Worm (Caenorhabditis elegans): ENCODE measurements around the gene wip-1.
"Not testable (repeated sequence)": the region's sequence is repeated elsewhere in the genome, so short reads cannot be mapped to it uniquely, and the experiment has no call there.

The wip-1 gene

DNA sequence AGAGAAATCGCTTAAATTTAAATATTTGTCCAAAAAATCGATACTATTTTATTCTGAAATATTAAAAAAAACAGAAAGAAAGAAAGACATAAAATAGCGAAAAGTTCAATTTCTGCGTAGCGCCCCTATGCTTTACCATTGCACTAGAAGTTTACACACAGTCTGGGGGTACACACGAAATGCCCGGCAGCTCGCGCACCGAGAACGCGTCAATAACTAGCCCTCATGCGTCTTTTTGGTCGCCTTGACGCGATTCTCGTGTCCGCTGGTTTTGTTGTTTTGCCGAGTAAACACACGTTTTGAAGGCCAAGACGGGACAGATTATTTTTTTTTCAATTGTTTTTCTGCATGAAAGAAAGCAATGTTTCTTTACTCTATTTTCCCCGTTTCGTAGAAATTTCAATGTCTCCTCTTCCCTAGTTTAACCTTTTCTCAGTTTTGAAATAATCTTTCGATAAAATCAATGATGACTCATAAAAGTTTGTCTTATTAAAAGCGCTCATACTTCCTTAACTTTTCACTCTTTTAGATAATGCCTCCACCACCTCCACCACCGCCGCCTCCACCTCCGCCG is at the start of gene wip-1:
Gene wip-1 (plus strand): TSS at position 524 of the 574 bp plus-strand sequence.
- TF ChIP-seq unc-39 (tag; optimal IDR thresholded peaks at IDR 0.05): peak; percentile 61
- TF ChIP-seq ztf-11 (tag; optimal IDR thresholded peaks at IDR 0.05): peak; percentile 88
- TF ChIP-seq M03D4.4 (tag; optimal IDR thresholded peaks at IDR 0.05): peak; percentile 84
- TF ChIP-seq mep-1 (tag; optimal IDR thresholded peaks at IDR 0.05): peak; percentile 98
- peak; percentile 4 for TF ChIP-seq tbx-8 (GFP tag; optimal IDR thresholded peaks at IDR 0.05)
- TF ChIP-seq drap-1 (GFP tag; optimal IDR thresholded peaks at IDR 0.05): peak; percentile 88
- TF ChIP-seq nhr-28 (tag; optimal IDR thresholded peaks at IDR 0.05): peak; percentile 49
- TF ChIP-seq unc-62 (GFP tag; optimal IDR thresholded peaks at IDR 0.05): peak; percentile 47
- TF ChIP-seq ceh-83 (GFP tag; optimal IDR thresholded peaks at IDR 0.05): peak; percentile 69
- TF ChIP-seq lin-32 (GFP tag; optimal IDR thresholded peaks at IDR 0.05): peak; percentile 32
- TF ChIP-seq mls-2 (tag; optimal IDR thresholded peaks at IDR 0.05): peak; percentile 87
- peak; percentile 95 for TF ChIP-seq nhr-237 (tag; optimal IDR thresholded peaks at IDR 0.05)
- peak; percentile 99 for TF ChIP-seq lin-13 (tag; optimal IDR thresholded peaks at IDR 0.05)
- no peak for TF ChIP-seq flh-1 (GFP tag; optimal IDR thresholded peaks at IDR 0.05)
- TF ChIP-seq mab-5 (tag; optimal IDR thresholded peaks at IDR 0.05): peak; percentile 38
- TF ChIP-seq ceh-39 (tag; optimal IDR thresholded peaks at IDR 0.05): peak; percentile 64
- peak; percentile 98 for TF ChIP-seq pha-4 (tag; optimal IDR thresholded peaks at IDR 0.05)
- peak; percentile 90 for TF ChIP-seq lsy-2 (tag; optimal IDR thresholded peaks at IDR 0.05)
- peak; percentile 51 for TF ChIP-seq ces-1 (GFP tag; optimal IDR thresholded peaks at IDR 0.05)
- peak; percentile 93 for TF ChIP-seq sptf-1 (tag; optimal IDR thresholded peaks at IDR 0.05)
- no peak for TF ChIP-seq nhr-2 (tag; optimal IDR thresholded peaks at IDR 0.05)
- peak; percentile 8 for TF ChIP-seq sem-2 (GFP tag; optimal IDR thresholded peaks at IDR 0.05)
- TF ChIP-seq nhr-76 (tag; optimal IDR thresholded peaks at IDR 0.05): peak; percentile 17
- peak; percentile 61 for TF ChIP-seq ceh-43 (GFP tag; optimal IDR thresholded peaks at IDR 0.05)
- no peak for TF ChIP-seq snpc-4 (tag; optimal IDR thresholded peaks at IDR 0.05)
- peak; percentile 54 for TF ChIP-seq hlh-1 (tag; optimal IDR thresholded peaks at IDR 0.05)
- TF ChIP-seq nhr-12 (tag; optimal IDR thresholded peaks at IDR 0.05): peak; percentile 67
- TF ChIP-seq bed-3 (GFP tag; optimal IDR thresholded peaks at IDR 0.05): no peak
- TF ChIP-seq blmp-1 (tag; optimal IDR thresholded peaks at IDR 0.05): peak; percentile 25
- peak; percentile 93 for TF ChIP-seq ham-2 (GFP tag; optimal IDR thresholded peaks at IDR 0.05)
- peak; percentile 75 for TF ChIP-seq unc-120 (tag; optimal IDR thresholded peaks at IDR 0.05; ENCODE audit: poor library complexity, severe bottlenecking)
- peak; percentile 77 for TF ChIP-seq cnd-1 (tag; optimal IDR thresholded peaks at IDR 0.05)
- TF ChIP-seq elt-3 (tag; optimal IDR thresholded peaks at IDR 0.05): peak; percentile 32
- TF ChIP-seq zip-8 (tag; optimal IDR thresholded peaks at IDR 0.05): no peak
- peak; percentile 63 for TF ChIP-seq elt-1 (tag; optimal IDR thresholded peaks at IDR 0.05; ENCODE audit: borderline replicate concordance, insufficient read depth)

DNA sequence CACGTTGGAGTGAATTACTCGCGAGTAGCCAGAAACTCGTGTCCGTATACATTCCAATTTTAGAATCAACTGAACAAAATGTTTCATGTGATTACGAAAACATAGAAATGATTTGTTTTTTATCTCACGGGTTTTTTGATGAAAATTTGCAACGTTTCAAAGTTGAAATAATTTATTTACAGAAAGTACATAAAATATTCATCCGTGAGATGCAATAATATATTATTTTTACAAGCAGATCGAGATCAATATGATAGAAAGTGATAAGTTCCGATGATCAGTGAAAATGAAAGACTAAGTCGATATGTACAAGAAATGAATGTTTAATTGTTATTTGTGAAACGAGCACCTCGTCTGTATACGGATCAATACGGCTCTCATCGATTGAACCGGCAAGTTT is 38.1 kb upstream of the wip-1 start, which contains the start of gene C27F2.6:
Gene C27F2.6 (minus strand): TSS at position 101 of the 400 bp plus-strand sequence.
- not testable (repeated sequence) for TF ChIP-seq ham-2 (GFP tag; optimal IDR thresholded peaks at IDR 0.05); unc-62 (GFP tag; optimal IDR thresholded peaks at IDR 0.05); nhr-237 (tag; optimal IDR thresholded peaks at IDR 0.05)

DNA sequence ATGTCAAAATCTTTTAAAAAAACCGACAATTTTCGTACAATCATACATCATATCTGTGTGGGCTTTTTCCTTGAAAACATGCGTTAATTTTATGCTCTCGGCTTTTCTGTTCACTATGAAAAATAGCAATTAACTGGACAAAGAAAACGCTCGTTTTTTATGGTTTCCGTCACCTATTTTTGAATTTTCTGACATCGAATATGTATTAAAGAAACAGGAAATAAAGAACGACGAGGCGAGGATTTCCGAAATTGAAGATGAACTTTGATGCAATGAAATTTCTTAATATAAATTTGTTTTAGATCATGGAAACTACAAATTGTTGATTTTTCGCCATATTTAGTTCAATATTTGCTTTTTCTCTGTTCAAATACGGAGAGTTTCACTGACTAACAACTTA is 34.5 kb upstream of the wip-1 start:
- TF ChIP-seq ceh-83 (GFP tag; optimal IDR thresholded peaks at IDR 0.05) (no peak), lsy-2 (tag; optimal IDR thresholded peaks at IDR 0.05) (no peak), unc-62 (GFP tag; optimal IDR thresholded peaks at IDR 0.05) (no peak), hlh-1 (tag; optimal IDR thresholded peaks at IDR 0.05) (no peak), snpc-4 (tag; optimal IDR thresholded peaks at IDR 0.05) (no peak), mls-2 (tag; optimal IDR thresholded peaks at IDR 0.05) (no peak), cnd-1 (tag; optimal IDR thresholded peaks at IDR 0.05) (no peak), nhr-12 (tag; optimal IDR thresholded peaks at IDR 0.05) (no peak), pha-4 (tag; optimal IDR thresholded peaks at IDR 0.05) (no peak), tbx-8 (GFP tag; optimal IDR thresholded peaks at IDR 0.05) (no peak), unc-39 (tag; optimal IDR thresholded peaks at IDR 0.05) (no peak), mab-5 (tag; optimal IDR thresholded peaks at IDR 0.05) (no peak), drap-1 (GFP tag; optimal IDR thresholded peaks at IDR 0.05) (no peak)

Data from whole organism, mixed stage, embryonic.